Fruit fly (Drosophila melanogaster) whole organism, embryonic: ENCODE data around the gene CG17803.
A peak's percentile ranks its signal among the peaks of the same experiment; 100 is the strongest.

Experiments
- ATbp ChIP-seq: fragments of 200-800 bp; sonication (Bioruptor generic); optimal IDR thresholded peaks from 2 replicates; lab custom pipeline; 2017; ENCODE audit warnings: missing biosample characterization, mild to moderate bottlenecking, missing genetic modification characterization, missing genetic modification reagents
- CG10431 ChIP-seq: fragments of 200-800 bp; sonication (Bioruptor generic); optimal IDR thresholded peaks from 3 replicates; lab custom pipeline; 2018; ENCODE audit warnings: missing biosample characterization, mild to moderate bottlenecking, missing genetic modification characterization
- CG10959 ChIP-seq: fragments of 200-800 bp; sonication (Bioruptor generic); IDR thresholded peaks from 2 replicates; pipeline ENCODE4 v1.3.6; 2022; ENCODE audit warnings: missing biosample characterization, missing genetic modification characterization
- CG11247 ChIP-seq: fragments of 200-800 bp; sonication (Bioruptor generic); IDR thresholded peaks from 2 replicates; pipeline ENCODE4 v1.3.6; 2022; ENCODE audit warnings: missing biosample characterization, missing genetic modification characterization
- CG12071 ChIP-seq: fragments of 200-800 bp; sonication (Bioruptor generic); optimal IDR thresholded peaks from 3 replicates; lab custom pipeline; 2018; ENCODE audit warnings: missing biosample characterization, mild to moderate bottlenecking, missing genetic modification characterization
- CG15073 ChIP-seq: fragments of 200-800 bp; sonication (Bioruptor generic); optimal IDR thresholded peaks from 2 replicates; lab custom pipeline; 2016; ENCODE audit warnings: missing biosample characterization, missing genetic modification characterization
- CG17568 ChIP-seq: fragments of 200-800 bp; sonication (Bioruptor generic); optimal IDR thresholded peaks from 2 replicates; lab custom pipeline; 2018; ENCODE audit warnings: missing biosample characterization, mild to moderate bottlenecking, missing genetic modification characterization, moderate library complexity
- CG17829 ChIP-seq: fragments of 200-800 bp; optimal IDR thresholded peaks from 2 replicates; lab custom pipeline; 2019; ENCODE audit warnings: missing biosample characterization, mild to moderate bottlenecking, missing genetic modification characterization, moderate library complexity
- CG18619 ChIP-seq: fragments of 200-800 bp; sonication (Bioruptor generic); optimal IDR thresholded peaks from 3 replicates; lab custom pipeline; 2017; ENCODE audit warnings: missing biosample characterization, mild to moderate bottlenecking, missing genetic modification characterization
- CG31441 ChIP-seq: fragments of 200-800 bp; sonication (Bioruptor generic); IDR thresholded peaks from 2 replicates; pipeline ENCODE4 v1.3.6; 2022; ENCODE audit warnings: missing biosample characterization, missing genetic modification characterization
- CG3163 ChIP-seq: fragments of 200-800 bp; sonication (Bioruptor generic); optimal IDR thresholded peaks from 3 replicates; lab custom pipeline; 2016; ENCODE audit warnings: missing biosample characterization, missing genetic modification characterization
- CG43689 ChIP-seq: fragments of 200-800 bp; sonication (Bioruptor generic); IDR thresholded peaks from 2 replicates; pipeline ENCODE4 v1.3.6; 2022; ENCODE audit warnings: missing biosample characterization, missing genetic modification characterization
- CG6175 ChIP-seq: fragments of 200-800 bp; sonication (Bioruptor generic); IDR thresholded peaks from 3 replicates; pipeline ENCODE4 v1.3.6; 2022; ENCODE audit warnings: missing biosample characterization, missing genetic modification characterization
- CG6791 ChIP-seq: fragments of 200-800 bp; sonication (Bioruptor generic); IDR thresholded peaks from 3 replicates; pipeline ENCODE4 v1.3.6; 2022; ENCODE audit warnings: missing biosample characterization, missing genetic modification characterization; ENCODE audit not compliant: partially characterized antibody
- CG7271 ChIP-seq: fragments of 200-800 bp; sonication (Bioruptor generic); optimal IDR thresholded peaks from 2 replicates; lab custom pipeline; 2018; ENCODE audit warnings: missing biosample characterization, mild to moderate bottlenecking, missing genetic modification characterization, moderate library complexity
- CG7745 ChIP-seq: fragments of 200-800 bp; sonication (Bioruptor generic); optimal IDR thresholded peaks from 2 replicates; lab custom pipeline; 2018; ENCODE audit warnings: missing biosample characterization, mild to moderate bottlenecking, missing genetic modification characterization, moderate library complexity
- CG7786 ChIP-seq: fragments of 200-800 bp; sonication (Bioruptor generic); optimal IDR thresholded peaks from 2 replicates; lab custom pipeline; 2016; ENCODE audit warnings: missing biosample characterization, missing genetic modification characterization
- CG7928 ChIP-seq: fragments of 200-800 bp; sonication (Bioruptor generic); optimal IDR thresholded peaks from 2 replicates; lab custom pipeline; 2017; ENCODE audit warnings: missing biosample characterization, mild to moderate bottlenecking, missing genetic modification characterization
- CTCF ChIP-seq: fragments of 200-800 bp; sonication (Bioruptor generic); optimal IDR thresholded peaks from 2 replicates; lab custom pipeline; 2017; ENCODE audit warnings: missing biosample characterization, mild to moderate bottlenecking, missing genetic modification characterization, moderate library complexity
- D19B ChIP-seq: fragments of 200-800 bp; sonication (Bioruptor generic); optimal IDR thresholded peaks from 2 replicates; lab custom pipeline; 2017; ENCODE audit warnings: missing biosample characterization, mild to moderate bottlenecking, missing genetic modification characterization
- Dfd ChIP-seq, 2 experiments: fragments of >200 bp; optimal IDR thresholded peaks; 2 replicates each; lab custom pipeline; 2017; ENCODE audit warnings: missing biosample characterization in 2 of 2, missing genetic modification characterization in 2 of 2
- Elba2 ChIP-seq: fragments of 200-800 bp; sonication (Bioruptor generic); optimal IDR thresholded peaks from 3 replicates; lab custom pipeline; 2016; ENCODE audit warnings: missing biosample characterization, missing genetic modification characterization
- Ets65A ChIP-seq: fragments of 200-800 bp; sonication (Bioruptor generic); peaks from one replicate; lab custom pipeline; 2016; ENCODE audit warnings: missing biosample characterization, missing genetic modification characterization
- HLH4C ChIP-seq: fragments of 200-800 bp; sonication (Bioruptor generic); IDR thresholded peaks from 3 replicates; pipeline ENCODE4 v1.3.6; 2022; ENCODE audit warnings: missing biosample characterization, missing genetic modification characterization; ENCODE audit not compliant: partially characterized antibody
- Hr39 ChIP-seq: fragments of >200 bp; optimal IDR thresholded peaks from 2 replicates; lab custom pipeline; 2017
- Hr51 ChIP-seq, 2 experiments: fragments of 200-800 bp; sonication (Bioruptor generic); optimal IDR thresholded peaks; 2 replicates in 1 of 2; 3 replicates in 1 of 2; lab custom pipeline; 2016 to 2018; ENCODE audit warnings: missing biosample characterization in 2 of 2, missing genetic modification characterization in 2 of 2, mild to moderate bottlenecking in 1 of 2, moderate library complexity in 1 of 2
- Lpt ChIP-seq: fragments of >200 bp; optimal IDR thresholded peaks from 2 replicates; lab custom pipeline; 2018; ENCODE audit warnings: missing biosample characterization, missing genetic modification characterization
- NFAT ChIP-seq: fragments of 200-800 bp; sonication (Bioruptor generic); IDR thresholded peaks from 2 replicates; pipeline ENCODE4 v1.3.6; 2022; ENCODE audit warnings: missing biosample characterization, missing genetic modification characterization
- Oaz ChIP-seq: fragments of 200-800 bp; sonication (Bioruptor generic); IDR thresholded peaks from 2 replicates; pipeline ENCODE4 v1.3.6; 2022; ENCODE audit warnings: missing biosample characterization, missing genetic modification characterization
- Opbp ChIP-seq: fragments of 200-800 bp; sonication (Bioruptor generic); IDR thresholded peaks from 3 replicates; pipeline ENCODE4 v1.3.6; 2022; ENCODE audit warnings: missing biosample characterization, missing genetic modification characterization; ENCODE audit not compliant: partially characterized antibody
- Ravus ChIP-seq: fragments of 200-800 bp; sonication (Bioruptor generic); IDR thresholded peaks from 2 replicates; pipeline ENCODE4 v1.3.6; 2022; ENCODE audit warnings: missing biosample characterization, missing genetic modification characterization
- Tbp ChIP-seq: fragments of >200 bp; optimal IDR thresholded peaks from 2 replicates; lab custom pipeline; 2018; ENCODE audit warnings: missing biosample characterization, missing genetic modification characterization
- abd-A ChIP-seq: fragments of 200-800 bp; sonication (Bioruptor generic); optimal IDR thresholded peaks from 3 replicates; lab custom pipeline; 2019; ENCODE audit warnings: missing biosample characterization, mild to moderate bottlenecking, missing genetic modification characterization, moderate library complexity
- ap ChIP-seq: fragments of 200-800 bp; sonication (Bioruptor generic); IDR thresholded peaks from 2 replicates; pipeline ENCODE4 v1.3.6; 2022; ENCODE audit warnings: missing biosample characterization, missing genetic modification characterization
- crol ChIP-seq: fragments of 200-800 bp; sonication (Bioruptor generic); IDR thresholded peaks from 2 replicates; pipeline ENCODE4 v1.3.6; 2022; ENCODE audit warnings: missing biosample characterization, missing genetic modification characterization
- esg ChIP-seq: fragments of 200-800 bp; sonication (Bioruptor generic); conservative IDR thresholded peaks from 2 replicates; pipeline ENCODE4 v1.3.6; 2022; ENCODE audit warnings: missing biosample characterization, missing genetic modification characterization
- fd3F ChIP-seq: fragments of 200-800 bp; sonication (Bioruptor generic); optimal IDR thresholded peaks from 2 replicates; lab custom pipeline; 2018; ENCODE audit warnings: missing biosample characterization, mild to moderate bottlenecking, missing genetic modification characterization, moderate library complexity
- gem ChIP-seq: fragments of 200-800 bp; sonication (Bioruptor generic); optimal IDR thresholded peaks from 2 replicates; lab custom pipeline; 2019; ENCODE audit warnings: missing biosample characterization, mild to moderate bottlenecking, missing genetic modification characterization, moderate library complexity
- her ChIP-seq: fragments of 200-800 bp; sonication (Bioruptor generic); optimal IDR thresholded peaks from 2 replicates; lab custom pipeline; 2016; ENCODE audit warnings: missing biosample characterization, missing genetic modification characterization
- hth ChIP-seq: fragments of >200 bp; optimal IDR thresholded peaks from 2 replicates; lab custom pipeline; 2017; ENCODE audit warnings: inconsistent platforms
- inv ChIP-seq: fragments of 200-800 bp; sonication (Bioruptor generic); IDR thresholded peaks from 2 replicates; pipeline ENCODE4 v1.3.6; 2022; ENCODE audit warnings: missing biosample characterization, missing genetic modification characterization; ENCODE audit not compliant: partially characterized antibody
- kah ChIP-seq: fragments of 200-800 bp; sonication (Bioruptor generic); optimal IDR thresholded peaks from 2 replicates; lab custom pipeline; 2018; ENCODE audit warnings: missing biosample characterization, mild to moderate bottlenecking, missing genetic modification characterization
- nerfin-1 ChIP-seq: fragments of 200-800 bp; sonication (Bioruptor generic); optimal IDR thresholded peaks from 3 replicates; lab custom pipeline; 2019; ENCODE audit warnings: missing biosample characterization, mild to moderate bottlenecking, missing genetic modification characterization, moderate library complexity
- odd ChIP-seq: fragments of 200-800 bp; sonication (Bioruptor generic); optimal IDR thresholded peaks from 2 replicates; lab custom pipeline; 2017; ENCODE audit warnings: missing biosample characterization, mild to moderate bottlenecking, missing genetic modification characterization
- pan ChIP-seq, 4 experiments: fragments of >200 bp in 3 of 4; fragments of 200-800 bp in 1 of 4; sonication (Bioruptor generic) in 1 of 4; optimal IDR thresholded peaks in 3 of 4; IDR thresholded peaks in 1 of 4; 2 replicates each; pipeline versions ENCODE4 v1.3.6 to Lab custom; 2017 to 2022; ENCODE audit warnings: missing biosample characterization in 2 of 4, missing genetic modification characterization in 2 of 4, mixed read lengths in 1 of 4
- schlank ChIP-seq: fragments of 200-800 bp; sonication (Bioruptor generic); optimal IDR thresholded peaks from 2 replicates; lab custom pipeline; 2018; ENCODE audit warnings: missing biosample characterization, mild to moderate bottlenecking, missing genetic modification characterization
- sd ChIP-seq: fragments of 200-800 bp; sonication (Bioruptor generic); optimal IDR thresholded peaks from 3 replicates; lab custom pipeline; 2018; ENCODE audit warnings: missing biosample characterization, mild to moderate bottlenecking, missing genetic modification characterization, moderate library complexity
- seq ChIP-seq: fragments of 200-800 bp; sonication (Bioruptor generic); IDR thresholded peaks from 2 replicates; pipeline ENCODE4 v1.3.6; 2022; ENCODE audit warnings: missing biosample characterization, missing genetic modification characterization
- unc-4 ChIP-seq: fragments of 200-800 bp; sonication (Bioruptor generic); IDR thresholded peaks from 2 replicates; pipeline ENCODE4 v1.3.6; 2022; ENCODE audit warnings: missing biosample characterization, missing genetic modification characterization; ENCODE audit not compliant: partially characterized antibody
- vfl ChIP-seq: fragments of 200-800 bp; sonication (Bioruptor generic); optimal IDR thresholded peaks from 2 replicates; lab custom pipeline; 2016; ENCODE audit warnings: missing biosample characterization, missing genetic modification characterization
- z ChIP-seq: fragments of 200-800 bp; sonication (Bioruptor generic); IDR thresholded peaks from 3 replicates; pipeline ENCODE4 v1.3.6; 2022; ENCODE audit warnings: missing biosample characterization, missing genetic modification characterization
- zen2 ChIP-seq: fragments of 200-800 bp; sonication (Bioruptor generic); IDR thresholded peaks from 3 replicates; pipeline ENCODE4 v1.3.6; 2022; ENCODE audit warnings: missing biosample characterization, missing genetic modification characterization; ENCODE audit not compliant: partially characterized antibody

The CG17803 gene

dm6 chr3R:17846966-17847365, 45.7 kb upstream of the CG17803 start (continued):
- TF ChIP-seq pan (optimal IDR thresholded peaks at IDR 0.05; lab: Kevin White, UChicago) (no peak), pan (GFP tag; optimal IDR thresholded peaks at IDR 0.05 in 1 of 2, IDR thresholded peaks at IDR 0.05 in 1 of 2) (no peak), CG10959 (GFP tag; lab: Robert Waterston, UW) (no peak), CG7745 (no peak), CG31441 (GFP tag; lab: Robert Waterston, UW) (no peak), CG7271 (tag; lab: Kevin White, UChicago) (no peak), odd (GFP tag; lab: Kevin White, UChicago) (no peak), Hr39 (peak; percentile 82), CG6791 (peak; percentile 77), HLH4C (GFP tag; lab: Robert Waterston, UW) (no peak), NFAT (GFP tag; lab: Robert Waterston, UW) (no peak), Oaz (no peak), Opbp (GFP tag; lab: Robert Waterston, UW) (peak; percentile 52; the same call in 2 of the 3 replicates), Ets65A (no peak), zen2 (0 out of 3 replicates have a peak, but pooled peaks have one; percentile 7), Ravus (GFP tag; lab: Robert Waterston, UW) (no peak), inv (GFP tag; lab: Robert Waterston, UW) (no peak), kah (GFP tag; lab: Kevin White, UChicago) (no peak), CG3163 (GFP tag; lab: Kevin White, UChicago) (no peak), unc-4 (GFP tag; lab: Robert Waterston, UW) (no peak), D19B (GFP tag; lab: Kevin White, UChicago) (no peak), crol (peak; percentile 64), CG43689 (GFP tag; lab: Robert Waterston, UW) (no peak), CTCF (GFP tag; lab: Kevin White, UChicago) (no peak), fd3F (GFP tag; lab: Kevin White, UChicago) (no peak), CG6175 (GFP tag; lab: Robert Waterston, UW) (no peak), CG10431 (GFP tag; lab: Kevin White, UChicago) (no peak), schlank (tag; lab: Kevin White, UChicago) (no peak), esg (GFP tag; lab: Robert Waterston, UW) (no peak), CG18619 (GFP tag; lab: Kevin White, UChicago) (no peak), Elba2 (GFP tag; lab: Kevin White, UChicago) (no peak), CG7786 (GFP tag; lab: Kevin White, UChicago) (no peak), CG17568 (GFP tag; lab: Kevin White, UChicago) (no peak), CG7928 (no peak), gem (tag; lab: Kevin White, UChicago) (no peak), nerfin-1 (tag; lab: Kevin White, UChicago) (peak; percentile 100), Hr51 (GFP tag; optimal IDR thresholded peaks at IDR 0.05; lab: Kevin White, UChicago) (no peak), CG15073 (GFP tag; lab: Kevin White, UChicago) (no peak), CG12071 (no peak), Dfd (GFP tag; optimal IDR thresholded peaks at IDR 0.05; lab: Kevin White, UChicago) (no peak), ATbp (GFP tag; lab: Kevin White, UChicago) (no peak), z (GFP tag; lab: Robert Waterston, UW) (peak; percentile 26; the same call in 1 of the 3 replicates), sd (tag; lab: Kevin White, UChicago) (peak; percentile 82), CG11247 (GFP tag; lab: Robert Waterston, UW) (no peak), seq (peak; percentile 42; the same call in 1 of the 2 replicates), ap (GFP tag; lab: Robert Waterston, UW) (no peak), Tbp (no peak), CG17829 (no peak), abd-A (peak; percentile 70), vfl (GFP tag; lab: Kevin White, UChicago) (no peak), hth (lab: Kevin White, UChicago) (no peak), her (no peak), Lpt (no peak)
